Fruit fly (Drosophila melanogaster) whole organism, adult: Measurements from ENCODE around the gene CG1622.

ENCODE experiments used
- CG11617 ChIP-seq: fragments of 200-800 bp; sonication (Bioruptor generic); optimal IDR thresholded peaks from 2 replicates; lab custom pipeline; 2017; ENCODE audit warnings: mild to moderate bottlenecking, missing biosample characterization, missing genetic modification reagents, missing genetic modification characterization
- CG12768 ChIP-seq: fragments of 200-800 bp; sonication (Bioruptor generic); optimal IDR thresholded peaks from 2 replicates; lab custom pipeline; 2017; ENCODE audit warnings: missing biosample characterization, missing genetic modification characterization, mild to moderate bottlenecking, moderate library complexity, missing genetic modification reagents
- CG14711 ChIP-seq: fragments of 200-800 bp; sonication (Bioruptor generic); optimal IDR thresholded peaks from 2 replicates; lab custom pipeline; 2018; ENCODE audit warnings: missing biosample characterization, mild to moderate bottlenecking, missing genetic modification characterization, moderate library complexity
- CG1620 ChIP-seq: fragments of 200-800 bp; sonication (Bioruptor generic); optimal IDR thresholded peaks from 2 replicates; lab custom pipeline; 2016; ENCODE audit warnings: missing biosample characterization, missing genetic modification characterization
- CG33017 ChIP-seq: fragments of 200-800 bp; sonication (Bioruptor generic); optimal IDR thresholded peaks from 2 replicates; lab custom pipeline; 2018; ENCODE audit warnings: missing biosample characterization, mild to moderate bottlenecking, missing genetic modification characterization, moderate library complexity
- CG5204 ChIP-seq: fragments of 200-800 bp; sonication (Bioruptor generic); optimal IDR thresholded peaks from 2 replicates; lab custom pipeline; 2016; ENCODE audit warnings: missing biosample characterization, missing genetic modification characterization
- CG7045 ChIP-seq: fragments of 200-800 bp; sonication (Bioruptor generic); optimal IDR thresholded peaks from 2 replicates; lab custom pipeline; 2017; ENCODE audit warnings: missing biosample characterization, mild to moderate bottlenecking, missing genetic modification characterization
- CG7101 ChIP-seq: fragments of 200-800 bp; sonication (Bioruptor generic); optimal IDR thresholded peaks from 2 replicates; lab custom pipeline; 2018; ENCODE audit warnings: missing biosample characterization, mild to moderate bottlenecking, missing genetic modification characterization, moderate library complexity
- Clk ChIP-seq: fragments of 200-800 bp; sonication (Bioruptor generic); optimal IDR thresholded peaks from 2 replicates; lab custom pipeline; 2017; ENCODE audit warnings: missing biosample characterization, missing genetic modification characterization
- Crg-1 ChIP-seq: fragments of 200-800 bp; sonication (Bioruptor generic); optimal IDR thresholded peaks from 2 replicates; lab custom pipeline; 2016; ENCODE audit warnings: missing biosample characterization, missing genetic modification characterization
- Hr96 ChIP-seq: fragments of 200-800 bp; sonication (Bioruptor generic); optimal IDR thresholded peaks from 2 replicates; lab custom pipeline; 2016; ENCODE audit warnings: missing biosample characterization, missing genetic modification characterization
- Mnt ChIP-seq: fragments of 200-800 bp; sonication (Bioruptor generic); optimal IDR thresholded peaks from 2 replicates; lab custom pipeline; 2016; ENCODE audit warnings: missing biosample characterization, mild to moderate bottlenecking, missing genetic modification characterization
- bab1 ChIP-seq: fragments of 200-800 bp; sonication (Bioruptor generic); optimal IDR thresholded peaks from 3 replicates; lab custom pipeline; 2019; ENCODE audit warnings: missing biosample characterization, mild to moderate bottlenecking, missing genetic modification characterization, moderate library complexity
- cic ChIP-seq: fragments of 200-800 bp; sonication (Bioruptor generic); optimal IDR thresholded peaks from 2 replicates; lab custom pipeline; 2017; ENCODE audit warnings: missing biosample characterization, mild to moderate bottlenecking, missing genetic modification characterization, moderate library complexity
- cnc ChIP-seq, 2 experiments: fragments of >200 bp; optimal IDR thresholded peaks; 2 replicates each; lab custom pipeline; 2017
- kay ChIP-seq: fragments of 200-800 bp; sonication (Bioruptor generic); peaks from one replicate; lab custom pipeline; 2016; ENCODE audit warnings: missing biosample characterization, missing genetic modification characterization, borderline replicate concordance
- ovo ChIP-seq: fragments of 200-800 bp; sonication (Bioruptor generic); optimal IDR thresholded peaks from 2 replicates; lab custom pipeline; 2016; ENCODE audit warnings: missing biosample characterization, missing genetic modification characterization
- pad ChIP-seq: fragments of 200-800 bp; sonication (Bioruptor generic); optimal IDR thresholded peaks from 3 replicates; lab custom pipeline; 2017; ENCODE audit warnings: missing biosample characterization, missing genetic modification characterization, mild to moderate bottlenecking, moderate library complexity, missing genetic modification reagents
- tj ChIP-seq: fragments of 200-800 bp; sonication (Bioruptor generic); optimal IDR thresholded peaks from 3 replicates; lab custom pipeline; 2017; ENCODE audit warnings: missing biosample characterization, mild to moderate bottlenecking, missing genetic modification characterization, moderate library complexity
- toe ChIP-seq: fragments of 200-800 bp; sonication (Bioruptor generic); optimal IDR thresholded peaks from 2 replicates; lab custom pipeline; 2016; ENCODE audit warnings: missing biosample characterization, missing genetic modification characterization

Gene CG1622

DNA sequence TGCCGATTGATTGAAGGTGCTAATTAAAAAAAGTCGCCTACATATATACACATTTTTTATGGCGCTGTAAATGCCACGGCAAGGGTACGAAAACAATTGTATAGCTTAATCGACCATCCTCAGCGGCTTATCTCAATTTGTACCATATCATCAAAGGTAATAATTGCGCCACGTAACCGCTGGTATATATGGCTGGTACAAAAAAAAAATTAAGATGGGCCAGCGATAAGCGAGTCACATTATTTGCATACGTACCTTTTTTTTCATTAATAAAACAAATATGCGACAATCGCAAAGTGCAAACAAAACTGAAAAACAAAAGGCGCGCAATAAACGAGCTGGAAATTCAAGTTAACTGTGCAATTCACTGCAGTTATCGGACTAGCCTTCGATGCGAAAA, 42.4 kb upstream of the CG1622 start:
- peak; percentile 83 for TF ChIP-seq cic (GFP tag; lab: Kevin White, UChicago)
- no peak for TF ChIP-seq kay (GFP tag; lab: Kevin White, UChicago)
- no peak for TF ChIP-seq Hr96 (GFP tag; lab: Kevin White, UChicago)
- peak; percentile 41 for TF ChIP-seq CG7045
- TF ChIP-seq CG1620 = no peak
- TF ChIP-seq CG11617 (GFP tag; lab: Kevin White, UChicago) = peak; percentile 69
- TF ChIP-seq tj (GFP tag; lab: Kevin White, UChicago) = peak; percentile 90
- TF ChIP-seq CG33017 = peak; percentile 70
- peak; percentile 47 for TF ChIP-seq pad (GFP tag; lab: Kevin White, UChicago)
- no peak for TF ChIP-seq cnc (optimal IDR thresholded peaks at IDR 0.05; lab: Kevin White, UChicago)
- peak; percentile 55 for TF ChIP-seq CG14711 (tag; lab: Kevin White, UChicago)
- TF ChIP-seq CG7101 (tag; lab: Kevin White, UChicago) = peak; percentile 79
- TF ChIP-seq ovo (GFP tag; lab: Kevin White, UChicago) = peak; percentile 64
- no peak for TF ChIP-seq bab1 (GFP tag; lab: Kevin White, UChicago)
- TF ChIP-seq Clk (GFP tag; lab: Kevin White, UChicago) = no peak
- TF ChIP-seq Crg-1 (GFP tag; lab: Kevin White, UChicago) = no peak
- TF ChIP-seq toe (GFP tag; lab: Kevin White, UChicago) = no peak
- peak; percentile 72 for TF ChIP-seq Mnt (GFP tag; lab: Kevin White, UChicago)
- TF ChIP-seq CG5204 = no peak
- peak; percentile 75 for TF ChIP-seq CG12768

DNA sequence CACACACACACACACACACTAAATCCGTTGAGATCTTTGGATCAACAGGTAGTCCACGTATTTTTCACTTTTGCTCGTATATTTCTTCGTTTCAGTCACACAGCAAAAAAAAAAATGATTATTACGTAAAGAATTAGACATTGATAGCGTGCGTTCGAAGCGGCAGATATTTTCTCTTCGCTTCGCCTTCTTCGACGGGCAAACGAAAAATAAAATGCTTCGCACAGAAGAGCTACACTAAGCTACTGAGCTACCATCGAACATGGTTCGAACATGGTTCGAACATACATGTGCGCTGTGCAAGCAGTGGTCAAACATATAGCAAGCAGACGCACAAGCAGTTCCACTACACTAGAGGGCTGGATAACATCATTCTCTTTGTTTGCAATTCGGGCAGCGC, 39.9 kb upstream of the CG1622 start:
- TF ChIP-seq bab1 (GFP tag; lab: Kevin White, UChicago) (peak; percentile 12), CG7101 (tag; lab: Kevin White, UChicago) (peak; percentile 3), CG1620 (no peak), tj (GFP tag; lab: Kevin White, UChicago) (peak; percentile 49), pad (GFP tag; lab: Kevin White, UChicago) (peak; percentile 16), Clk (GFP tag; lab: Kevin White, UChicago) (no peak), Mnt (GFP tag; lab: Kevin White, UChicago) (peak; percentile 42), CG7045 (no peak)

DNA sequence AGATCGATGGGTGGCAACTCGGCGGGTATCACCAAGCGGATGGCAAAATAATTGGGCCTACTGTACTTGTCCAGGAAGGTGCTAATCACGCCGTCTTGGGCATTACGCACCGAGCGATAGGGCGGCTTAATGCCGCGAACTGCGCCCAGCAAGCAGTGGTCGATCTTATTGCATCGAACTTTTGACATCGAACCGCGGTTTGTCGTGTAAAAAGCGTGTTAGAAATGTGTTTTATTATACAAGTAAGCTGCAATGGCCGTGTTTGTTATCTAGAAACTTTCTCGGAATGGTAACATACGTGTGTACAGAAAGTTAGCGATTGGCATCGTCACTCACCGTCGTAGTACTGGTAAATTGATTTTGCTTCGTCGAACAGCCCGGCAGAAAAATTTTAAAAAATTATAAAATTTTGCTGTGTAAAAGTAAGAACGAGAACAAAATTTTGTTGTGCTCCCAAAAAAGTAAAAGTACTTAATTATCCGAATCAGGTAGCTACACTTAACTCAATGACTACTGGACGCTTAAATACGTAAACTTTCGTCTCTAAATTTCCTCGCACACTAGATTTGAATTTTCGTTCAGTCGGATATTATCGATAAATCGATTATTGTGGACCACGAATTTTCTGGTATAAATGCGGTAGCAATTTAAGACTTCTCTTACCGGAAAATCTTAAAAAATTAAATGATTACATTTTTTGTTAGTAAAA, 38.7 kb upstream of the CG1622 start, which contains the start of the genes mew and CG15742:
Gene mew (minus strand): TSS at position 443 of the 709 bp plus-strand sequence.
Gene CG15742 (minus strand): TSS at position 448 of the 709 bp plus-strand sequence.
- TF ChIP-seq kay (GFP tag; lab: Kevin White, UChicago) (peak; percentile 24), cnc (optimal IDR thresholded peaks at IDR 0.05; lab: Kevin White, UChicago) (no peak)

- TF ChIP-seq Mnt (GFP tag; lab: Kevin White, UChicago) (no peak), cic (GFP tag; lab: Kevin White, UChicago) (no peak), CG11617 (GFP tag; lab: Kevin White, UChicago) (peak; percentile 56), Crg-1 (GFP tag; lab: Kevin White, UChicago) (no peak), Hr96 (GFP tag; lab: Kevin White, UChicago) (no peak), bab1 (GFP tag; lab: Kevin White, UChicago) (no peak), CG5204 (no peak), tj (GFP tag; lab: Kevin White, UChicago) (peak; percentile 13), CG1620 (no peak), cnc (optimal IDR thresholded peaks at IDR 0.05; lab: Kevin White, UChicago) (no peak), Clk (GFP tag; lab: Kevin White, UChicago) (no peak), kay (GFP tag; lab: Kevin White, UChicago) (peak; percentile 12), CG7045 (no peak), pad (GFP tag; lab: Kevin White, UChicago) (no peak), ovo (GFP tag; lab: Kevin White, UChicago) (no peak), CG33017 (peak; percentile 21), CG12768 (no peak), CG14711 (tag; lab: Kevin White, UChicago) (no peak), CG7101 (tag; lab: Kevin White, UChicago) (peak; percentile 64), toe (GFP tag; lab: Kevin White, UChicago) (no peak)
Measured at dm6 chrX:13258757-13259067, 38.2 kb upstream of the CG1622 start, which contains the start of gene comt. TSS of gene comt (plus strand) at chrX:13259021.

DNA sequence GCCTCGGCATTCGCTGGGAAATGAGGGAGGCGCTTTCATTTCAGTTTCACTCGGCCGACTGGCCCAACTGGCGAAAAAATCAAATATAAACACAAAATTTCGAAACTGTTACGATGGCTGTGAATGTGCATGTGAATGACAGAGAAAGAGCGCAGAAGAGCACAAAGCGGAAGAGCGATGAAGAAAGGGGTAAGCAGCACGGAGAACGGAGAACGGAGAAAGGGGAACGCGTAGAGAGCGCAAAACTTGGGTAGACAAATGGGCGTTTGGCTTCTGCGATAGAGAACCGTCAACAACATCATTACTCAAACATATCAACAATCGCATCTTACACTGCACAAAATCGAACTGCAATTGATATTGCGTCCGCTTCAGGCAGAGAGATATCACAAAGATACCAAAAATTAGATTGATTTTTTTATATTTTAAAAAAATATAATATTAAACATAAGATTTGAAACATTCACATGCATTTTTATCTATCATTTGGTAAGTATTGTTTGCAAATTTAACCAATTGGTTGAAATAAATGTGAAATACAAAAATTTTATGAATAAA, 24.1 kb upstream of the CG1622 start:
- no peak for TF ChIP-seq Mnt (GFP tag; lab: Kevin White, UChicago)
- no peak for TF ChIP-seq Hr96 (GFP tag; lab: Kevin White, UChicago)
- TF ChIP-seq kay (GFP tag; lab: Kevin White, UChicago) = peak; percentile 32
- TF ChIP-seq pad (GFP tag; lab: Kevin White, UChicago) = peak; percentile 24

DNA sequence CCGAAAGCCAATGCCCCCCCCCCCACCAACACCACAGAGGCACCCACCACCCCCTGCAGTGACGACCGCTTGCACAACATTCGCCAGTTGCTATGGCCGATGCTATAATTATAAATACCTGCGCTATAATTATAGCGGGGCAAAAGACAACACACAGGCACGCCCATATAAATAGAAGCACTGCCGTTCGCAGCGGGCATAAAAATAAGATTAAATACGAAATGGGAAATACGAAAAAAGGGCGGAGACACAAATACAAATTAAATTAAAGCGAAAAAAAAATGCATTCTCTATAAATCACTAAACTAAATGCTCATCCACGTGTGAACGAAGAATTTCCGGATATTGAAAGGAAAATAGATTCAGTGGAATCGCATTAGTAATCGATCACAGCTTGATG, 23.5 kb upstream of the CG1622 start:
- TF ChIP-seq ovo (GFP tag; lab: Kevin White, UChicago) (no peak), Hr96 (GFP tag; lab: Kevin White, UChicago) (no peak), CG33017 (no peak), kay (GFP tag; lab: Kevin White, UChicago) (no peak), CG14711 (tag; lab: Kevin White, UChicago) (no peak), CG7045 (no peak), cic (GFP tag; lab: Kevin White, UChicago) (no peak), toe (GFP tag; lab: Kevin White, UChicago) (no peak), tj (GFP tag; lab: Kevin White, UChicago) (no peak), cnc (optimal IDR thresholded peaks at IDR 0.05; lab: Kevin White, UChicago) (no peak), pad (GFP tag; lab: Kevin White, UChicago) (no peak), CG1620 (no peak), Clk (GFP tag; lab: Kevin White, UChicago) (no peak), CG11617 (GFP tag; lab: Kevin White, UChicago) (no peak), CG5204 (no peak), CG7101 (tag; lab: Kevin White, UChicago) (no peak), Mnt (GFP tag; lab: Kevin White, UChicago) (no peak), bab1 (GFP tag; lab: Kevin White, UChicago) (no peak), Crg-1 (GFP tag; lab: Kevin White, UChicago) (no peak), CG12768 (no peak)
